Worm (Caenorhabditis elegans) whole organism, midembryonic: ENCODE results near the gene ant-1.1.

ENCODE experiments used
- T22C8.4 ChIP-seq: fragments of 200-800 bp; sonication (Bioruptor generic); IDR thresholded peaks from 2 replicates; pipeline ENCODE4 v1.3.6; 2022; ENCODE audit warnings: missing genetic modification characterization, missing compliant biosample characterization
- cog-1 ChIP-seq: sonication (generic microtip); optimal IDR thresholded peaks from 2 replicates; lab custom pipeline; 2016; ENCODE audit warnings: missing genetic modification characterization, missing compliant biosample characterization
- flt-1 ChIP-seq: fragments of 200-800 bp; sonication (Bioruptor generic); IDR thresholded peaks from 2 replicates; pipeline ENCODE4 v1.3.6; 2022; ENCODE audit warnings: missing genetic modification characterization, missing compliant biosample characterization
- klf-2 ChIP-seq: fragments of 200-800 bp; sonication (Bioruptor generic); conservative IDR thresholded peaks from 2 replicates; pipeline ENCODE4 v1.3.6; 2022; ENCODE audit warnings: missing genetic modification reagents, missing genetic modification characterization, missing compliant biosample characterization
- med-1 ChIP-seq: sonication (generic microtip); optimal IDR thresholded peaks from 2 replicates; lab custom pipeline; 2017; ENCODE audit warnings: missing genetic modification characterization, mild to moderate bottlenecking, missing compliant biosample characterization, antibody characterized with exemption, missing genetic modification reagents; ENCODE audit not compliant: insufficient read depth
- tab-1 ChIP-seq: fragments of 200-800 bp; sonication (Bioruptor generic); IDR thresholded peaks from 2 replicates; pipeline ENCODE4 v1.3.6; 2022; ENCODE audit warnings: missing genetic modification characterization, missing compliant biosample characterization
- ztf-23 ChIP-seq: fragments of 200-800 bp; sonication (Bioruptor generic); IDR thresholded peaks from 2 replicates; pipeline ENCODE4 v1.3.6; 2022; ENCODE audit warnings: missing genetic modification reagents, missing genetic modification characterization, missing compliant biosample characterization
- ztf-29 ChIP-seq: fragments of 200-800 bp; sonication (Bioruptor generic); IDR thresholded peaks from 2 replicates; pipeline ENCODE4 v1.3.6; 2022; ENCODE audit warnings: missing genetic modification reagents, missing genetic modification characterization, missing compliant biosample characterization

DNA sequence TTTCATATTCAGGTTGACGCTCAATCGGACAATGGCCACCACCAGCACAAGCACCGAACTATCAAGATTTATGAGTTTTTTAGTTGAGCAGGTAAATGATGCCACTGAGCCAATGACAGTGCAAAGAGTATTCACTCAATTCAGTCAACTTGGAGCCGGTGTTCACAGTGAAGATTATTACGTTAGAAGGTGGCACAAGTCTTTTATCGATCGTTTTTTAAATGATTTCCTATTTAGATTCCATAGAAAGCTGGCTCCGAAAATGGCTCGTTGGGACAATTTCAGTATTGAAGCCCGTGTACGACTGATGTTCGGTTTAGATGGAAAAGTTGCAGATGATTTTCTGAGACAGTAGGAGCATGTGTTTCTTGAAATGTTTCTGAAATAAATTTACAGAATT is 38.6 kb downstream of the ant-1.1 start, which contains the start of gene T28A8.5:
- TF ChIP-seq tab-1 (GFP tag; lab: Robert Waterston, UW) (no peak), med-1 (GFP tag; lab: Kevin White, UChicago) (no peak), ztf-29 (GFP tag; lab: Robert Waterston, UW) (no peak), flt-1 (GFP tag; lab: Robert Waterston, UW) (no peak), klf-2 (no peak), T22C8.4 (GFP tag; lab: Robert Waterston, UW) (no peak), cog-1 (tag; lab: Kevin White, UChicago) (no peak), ztf-23 (GFP tag; lab: Robert Waterston, UW) (no peak)
